Fruit fly (Drosophila melanogaster) whole organism, adult: Measurements from ENCODE around the gene laf.

ENCODE experiments used
- CG12768 ChIP-seq: fragments of 200-800 bp; sonication (Bioruptor generic); optimal IDR thresholded peaks from 2 replicates; lab custom pipeline; 2017; ENCODE audit warnings: missing biosample characterization, missing genetic modification characterization, mild to moderate bottlenecking, moderate library complexity, missing genetic modification reagents
- CG5204 ChIP-seq: fragments of 200-800 bp; sonication (Bioruptor generic); optimal IDR thresholded peaks from 2 replicates; lab custom pipeline; 2016; ENCODE audit warnings: missing biosample characterization, missing genetic modification characterization
- CG7101 ChIP-seq: fragments of 200-800 bp; sonication (Bioruptor generic); optimal IDR thresholded peaks from 2 replicates; lab custom pipeline; 2018; ENCODE audit warnings: missing biosample characterization, mild to moderate bottlenecking, missing genetic modification characterization, moderate library complexity
- bab1 ChIP-seq: fragments of 200-800 bp; sonication (Bioruptor generic); optimal IDR thresholded peaks from 3 replicates; lab custom pipeline; 2019; ENCODE audit warnings: missing biosample characterization, mild to moderate bottlenecking, missing genetic modification characterization, moderate library complexity
- cnc ChIP-seq, 2 experiments: fragments of >200 bp; optimal IDR thresholded peaks; 2 replicates each; lab custom pipeline; 2017
- tj ChIP-seq: fragments of 200-800 bp; sonication (Bioruptor generic); optimal IDR thresholded peaks from 3 replicates; lab custom pipeline; 2017; ENCODE audit warnings: missing biosample characterization, mild to moderate bottlenecking, missing genetic modification characterization, moderate library complexity

- TF ChIP-seq tj (GFP tag; lab: Kevin White, UChicago) (no peak), cnc (optimal IDR thresholded peaks at IDR 0.05; lab: Kevin White, UChicago) (no peak), CG12768 (GFP tag; lab: Kevin White, UChicago) (no peak), CG7101 (tag; lab: Kevin White, UChicago) (no peak), CG5204 (GFP tag; lab: Kevin White, UChicago) (no peak), bab1 (GFP tag; lab: Kevin White, UChicago) (no peak)
Measured at dm6 chr3R:4873756-4874155, 4.6 kb downstream of the laf start.
